Worm (Caenorhabditis elegans) whole organism, L4 larva: ENCODE data around the gene bgal-1.

Source experiments
- arid-1 ChIP-seq: fragments of 200-800 bp; sonication (Bioruptor generic); conservative IDR thresholded peaks from 2 replicates; pipeline ENCODE4 v1.3.6; 2022; ENCODE audit warnings: missing genetic modification reagents, missing genetic modification characterization, missing compliant biosample characterization
- dve-1 ChIP-seq: sonication (generic microtip); optimal IDR thresholded peaks from 2 replicates; lab custom pipeline; 2017; ENCODE audit warnings: antibody characterized with exemption, mild to moderate bottlenecking, missing genetic modification characterization, missing compliant biosample characterization; ENCODE audit not compliant: insufficient read depth
- lim-7 ChIP-seq: fragments of 200-800 bp; sonication (Bioruptor generic); IDR thresholded peaks from 2 replicates; pipeline ENCODE4 v1.3.6; 2022; ENCODE audit warnings: missing genetic modification characterization, missing compliant biosample characterization
- lin-1 ChIP-seq: fragments of 200-800 bp; sonication (Bioruptor generic); IDR thresholded peaks from 2 replicates; pipeline ENCODE4 v1.3.6; 2022; ENCODE audit warnings: missing genetic modification reagents, missing genetic modification characterization, missing compliant biosample characterization
- lin-29 ChIP-seq: fragments of 200-800 bp; sonication (Bioruptor generic); IDR thresholded peaks from 2 replicates; pipeline ENCODE4 v1.3.6; 2022; ENCODE audit warnings: missing genetic modification reagents, missing genetic modification characterization, missing compliant biosample characterization
- nhr-11 ChIP-seq: fragments of 150-350 bp; optimal IDR thresholded peaks from 2 replicates; lab custom pipeline; 2014; ENCODE audit warnings: missing biosample characterization, missing genetic modification characterization
- nhr-6 ChIP-seq: fragments of 150-350 bp; optimal IDR thresholded peaks from 2 replicates; lab custom pipeline; 2014; ENCODE audit warnings: missing biosample characterization, missing genetic modification characterization
- php-3 ChIP-seq: fragments of 200-800 bp; sonication (Bioruptor generic); IDR thresholded peaks from 2 replicates; pipeline ENCODE4 v1.3.6; 2022; ENCODE audit warnings: missing genetic modification reagents, missing genetic modification characterization, missing compliant biosample characterization
- ztf-7 ChIP-seq: fragments of 150-350 bp; optimal IDR thresholded peaks from 2 replicates; lab custom pipeline; 2014; ENCODE audit warnings: missing biosample characterization, missing genetic modification characterization

ce11 chrV:11265482-11265881 is 39.7 kb upstream of the bgal-1 start, which contains the start of gene cln-3.1:
- TF ChIP-seq nhr-11 (tag; lab: Kevin White, UChicago) (no peak), lim-7 (no peak), arid-1 (GFP tag; lab: Robert Waterston, UW) (no peak), dve-1 (no peak), php-3 (GFP tag; lab: Robert Waterston, UW) (no peak), lin-29 (GFP tag; lab: Robert Waterston, UW) (no peak), ztf-7 (tag; lab: Kevin White, UChicago) (no peak), lin-1 (GFP tag; lab: Robert Waterston, UW) (no peak), nhr-6 (tag; lab: Kevin White, UChicago) (no peak)
